Worm (Caenorhabditis elegans) whole organism, L1 larva: Measurements from ENCODE around the gene F37A4.4.

ENCODE experiments used
- C34B4.2 ChIP-seq: sonication (generic microtip); optimal IDR thresholded peaks from 2 replicates; lab custom pipeline; 2017; ENCODE audit warnings: mild to moderate bottlenecking, missing genetic modification characterization, missing compliant biosample characterization
- Y116A8C.19 ChIP-seq: sonication (generic microtip); optimal IDR thresholded peaks from 2 replicates; lab custom pipeline; 2016; ENCODE audit warnings: missing compliant biosample characterization, missing genetic modification characterization, borderline replicate concordance
- alr-1 ChIP-seq: fragments of 200-800 bp; sonication (Bioruptor generic); optimal IDR thresholded peaks from 2 replicates; lab custom pipeline; 2018; ENCODE audit warnings: borderline replicate concordance, mild to moderate bottlenecking, missing genetic modification characterization, missing compliant biosample characterization
- ama-1 ChIP-seq: fragments of 150-350 bp; optimal IDR thresholded peaks from 2 replicates; lab custom pipeline; 2014
- ceh-8 ChIP-seq: fragments of 200-800 bp; sonication (Bioruptor generic); optimal IDR thresholded peaks from 2 replicates; lab custom pipeline; 2018; ENCODE audit warnings: mild to moderate bottlenecking, missing genetic modification characterization, moderate library complexity, missing compliant biosample characterization
- dsc-1 ChIP-seq: sonication (generic microtip); optimal IDR thresholded peaks from 2 replicates; lab custom pipeline; 2016; ENCODE audit warnings: mild to moderate bottlenecking, missing genetic modification characterization, missing compliant biosample characterization
- egl-13 ChIP-seq: sonication (generic microtip); optimal IDR thresholded peaks from 2 replicates; lab custom pipeline; 2016; ENCODE audit warnings: missing genotype, missing genetic modification reagents, missing genetic modification characterization, missing compliant biosample characterization
- elt-2 ChIP-seq: sonication (generic microtip); optimal IDR thresholded peaks from 2 replicates; lab custom pipeline; 2016; ENCODE audit warnings: missing genetic modification characterization, mild to moderate bottlenecking, inconsistent platforms, missing compliant biosample characterization, missing genetic modification reagents
- elt-3 ChIP-seq, 6 experiments: fragments of 150-350 bp in 1 of 6; sonication (generic microtip); optimal IDR thresholded peaks; 2 replicates each; lab custom pipeline; 2017 to 2018; ENCODE audit warnings: missing biosample characterization in 6 of 6, missing genetic modification characterization in 6 of 6, inconsistent platforms in 1 of 6
- fkh-10 ChIP-seq: sonication (generic microtip); optimal IDR thresholded peaks from 2 replicates; lab custom pipeline; 2017; ENCODE audit warnings: missing biosample characterization, missing genetic modification reagents, missing genetic modification characterization
- fkh-8 ChIP-seq: sonication (generic microtip); optimal IDR thresholded peaks from 2 replicates; lab custom pipeline; 2016; ENCODE audit warnings: mild to moderate bottlenecking, missing genetic modification characterization, missing compliant biosample characterization
- hpl-2 ChIP-seq: fragments of 150-350 bp; optimal IDR thresholded peaks from 2 replicates; lab custom pipeline; 2014; ENCODE audit warnings: missing biosample characterization, missing genetic modification reagents, missing genetic modification characterization
- irx-1 ChIP-seq: sonication (generic microtip); optimal IDR thresholded peaks from 2 replicates; lab custom pipeline; 2016; ENCODE audit warnings: missing genetic modification characterization, missing compliant biosample characterization
- jun-1 ChIP-seq: fragments of 150-350 bp; optimal IDR thresholded peaks from 2 replicates; lab custom pipeline; 2014; ENCODE audit warnings: missing biosample characterization, missing genetic modification reagents, missing genetic modification characterization
- lin-14 ChIP-seq: fragments of 200-800 bp; sonication (Bioruptor generic); optimal IDR thresholded peaks from 2 replicates; lab custom pipeline; 2018; ENCODE audit warnings: mild to moderate bottlenecking, missing genetic modification characterization, moderate library complexity, missing compliant biosample characterization
- mdl-1 ChIP-seq, 2 experiments: fragments of 150-350 bp; optimal IDR thresholded peaks; 2 replicates each; lab custom pipeline; 2014 to 2017; ENCODE audit warnings: missing biosample characterization in 2 of 2, missing genetic modification characterization in 2 of 2, inconsistent platforms in 1 of 2
- mef-2 ChIP-seq: fragments of 150-350 bp; optimal IDR thresholded peaks from 2 replicates; lab custom pipeline; 2014; ENCODE audit warnings: missing biosample characterization, missing genetic modification characterization
- mep-1 ChIP-seq: fragments of 150-350 bp; optimal IDR thresholded peaks from 2 replicates; lab custom pipeline; 2014; ENCODE audit warnings: missing biosample characterization, missing genetic modification characterization
- nhr-11 ChIP-seq: fragments of 150-350 bp; optimal IDR thresholded peaks from 2 replicates; lab custom pipeline; 2014; ENCODE audit warnings: missing biosample characterization, missing genetic modification characterization
- nhr-12 ChIP-seq: sonication (generic microtip); optimal IDR thresholded peaks from 2 replicates; lab custom pipeline; 2017; ENCODE audit warnings: missing biosample characterization, missing genetic modification characterization
- nhr-19 ChIP-seq: fragments of 200-800 bp; sonication (Bioruptor generic); conservative IDR thresholded peaks from 2 replicates; pipeline ENCODE4 v1.3.6; 2022; ENCODE audit warnings: missing genetic modification characterization, missing compliant biosample characterization
- nhr-20 ChIP-seq: sonication (generic microtip); optimal IDR thresholded peaks from 2 replicates; lab custom pipeline; 2016; ENCODE audit warnings: mild to moderate bottlenecking, missing genetic modification characterization, missing compliant biosample characterization
- nhr-237 ChIP-seq: fragments of 150-350 bp; optimal IDR thresholded peaks from 2 replicates; lab custom pipeline; 2014; ENCODE audit warnings: missing biosample characterization, missing genetic modification characterization
- nhr-77 ChIP-seq: fragments of 150-350 bp; optimal IDR thresholded peaks from 2 replicates; lab custom pipeline; 2014; ENCODE audit warnings: missing biosample characterization, missing genetic modification characterization
- nhr-85 ChIP-seq: sonication (generic microtip); peaks from one replicate; lab custom pipeline; 2016; ENCODE audit warnings: missing genetic modification characterization, inconsistent platforms, missing compliant biosample characterization
- pax-3 ChIP-seq: fragments of 200-800 bp; sonication (Bioruptor generic); optimal IDR thresholded peaks from 2 replicates; lab custom pipeline; 2018; ENCODE audit warnings: mild to moderate bottlenecking, missing genetic modification characterization, moderate library complexity, missing compliant biosample characterization
- unc-130 ChIP-seq: fragments of 150-350 bp; optimal IDR thresholded peaks from 2 replicates; lab custom pipeline; 2017; ENCODE audit warnings: missing biosample characterization, missing genetic modification characterization, inconsistent platforms
- unc-30 ChIP-seq: sonication (generic microtip); optimal IDR thresholded peaks from 2 replicates; lab custom pipeline; 2017; ENCODE audit warnings: missing biosample characterization, missing genetic modification characterization
- unc-62 ChIP-seq: fragments of 150-350 bp; optimal IDR thresholded peaks from 2 replicates; lab custom pipeline; 2014; ENCODE audit warnings: missing biosample characterization, missing genetic modification reagents, missing genetic modification characterization
- unc-86 ChIP-seq: sonication (generic microtip); optimal IDR thresholded peaks from 2 replicates; lab custom pipeline; 2016; ENCODE audit warnings: missing genetic modification characterization, missing compliant biosample characterization
- unc-98 ChIP-seq: fragments of 200-800 bp; sonication (Bioruptor generic); IDR thresholded peaks from 2 replicates; pipeline ENCODE4 v1.3.6; 2022; ENCODE audit warnings: missing genetic modification characterization, missing compliant biosample characterization
- zip-4 ChIP-seq: fragments of 200-800 bp; sonication (Bioruptor generic); optimal IDR thresholded peaks from 2 replicates; lab custom pipeline; 2018; ENCODE audit warnings: mild to moderate bottlenecking, missing genetic modification characterization, moderate library complexity, missing compliant biosample characterization
- ztf-11 ChIP-seq, 2 experiments: sonication (generic microtip); optimal IDR thresholded peaks; 2 replicates each; lab custom pipeline; 2016 to 2017; ENCODE audit warnings: missing genetic modification characterization in 2 of 2, missing biosample characterization in 1 of 2, missing compliant biosample characterization in 1 of 2

The F37A4.4 gene

DNA sequence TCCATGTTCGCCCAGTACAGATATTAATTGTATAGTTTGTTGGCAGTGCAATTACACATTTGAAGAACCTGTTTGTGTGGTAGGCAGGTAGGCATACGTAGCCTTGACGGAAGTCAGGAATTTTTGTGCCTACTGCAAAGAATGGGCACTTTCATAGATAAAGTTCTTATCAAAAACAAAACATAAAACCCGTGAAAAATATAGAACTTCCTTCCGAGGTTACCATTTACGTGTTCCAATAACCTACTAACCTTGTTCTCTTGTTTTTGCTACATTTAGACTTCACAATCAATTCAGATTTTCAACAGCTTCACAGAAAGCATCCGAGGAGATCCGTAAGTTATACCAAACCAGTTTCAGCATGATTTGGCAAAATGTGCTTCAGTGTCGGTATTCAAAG is at the start of gene F37A4.4:
Gene F37A4.4 (plus strand): TSS at position 301 of the 400 bp plus-strand sequence.
- TF ChIP-seq jun-1 (no peak), zip-4 (GFP tag; lab: Kevin White, UChicago) (no peak), Y116A8C.19 (tag; lab: Kevin White, UChicago) (no peak), unc-86 (tag; lab: Kevin White, UChicago) (no peak), ceh-8 (GFP tag; lab: Kevin White, UChicago) (no peak), hpl-2 (GFP tag; lab: Kevin White, UChicago) (no peak), unc-62 (no peak), nhr-77 (tag; lab: Kevin White, UChicago) (no peak)
- TF ChIP-seq, all 84 proteins: peak for 0

DNA sequence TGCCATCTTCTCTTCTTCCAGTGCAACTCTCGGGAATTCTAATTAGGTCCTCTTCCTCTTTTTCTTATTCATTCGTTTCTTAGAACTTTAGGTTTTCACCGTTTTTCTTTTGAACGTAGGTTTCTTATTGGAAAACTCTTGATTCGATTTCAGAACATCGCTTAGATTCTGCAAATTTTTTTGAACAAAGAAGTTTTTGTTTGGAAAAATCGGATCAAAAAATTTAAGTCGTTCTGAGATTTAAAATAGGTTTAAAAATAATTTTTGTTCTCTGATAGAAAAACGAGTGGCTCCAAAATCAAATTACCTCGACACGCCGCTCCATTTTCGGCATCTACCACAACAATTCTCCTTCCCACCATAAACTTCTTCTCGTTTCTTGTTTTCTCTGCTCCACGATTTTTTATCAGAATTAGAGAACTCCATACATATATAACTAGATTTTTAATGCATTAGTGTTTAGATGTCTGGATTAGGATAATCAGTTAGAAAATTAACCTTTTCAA is 42.6 kb upstream of the F37A4.4 start:
- TF ChIP-seq lin-14 (GFP tag; lab: Kevin White, UChicago), result peak; percentile 29
- no peak for TF ChIP-seq mdl-1 (tag; optimal IDR thresholded peaks at IDR 0.05; lab: Kevin White, UChicago)

DNA sequence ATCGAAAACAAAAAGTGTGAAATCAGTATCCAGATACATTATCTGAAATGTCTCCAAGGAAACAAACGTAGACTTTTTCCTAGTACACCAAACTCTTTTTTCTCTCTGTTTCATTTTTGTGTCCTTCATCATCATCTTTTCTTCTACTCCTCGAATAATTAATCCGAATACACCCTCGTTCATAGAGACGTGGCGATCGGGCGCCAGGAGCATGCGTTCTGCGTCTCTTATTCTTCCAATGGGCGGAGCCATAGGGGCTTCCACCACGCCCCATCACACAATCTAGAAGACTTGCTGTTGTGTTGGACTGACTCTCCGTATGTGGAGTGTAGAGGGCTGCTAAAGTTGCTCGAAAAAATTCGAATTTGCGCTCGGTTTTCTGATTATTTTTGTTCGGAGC is 37.9 kb upstream of the F37A4.4 start, which contains the start of gene rbf-1:
Gene rbf-1 (plus strand): TSS at position 301 of the 400 bp plus-strand sequence.
- TF ChIP-seq Y116A8C.19 (tag; lab: Kevin White, UChicago) (no peak), fkh-8 (tag; lab: Kevin White, UChicago) (peak; percentile 18)

DNA sequence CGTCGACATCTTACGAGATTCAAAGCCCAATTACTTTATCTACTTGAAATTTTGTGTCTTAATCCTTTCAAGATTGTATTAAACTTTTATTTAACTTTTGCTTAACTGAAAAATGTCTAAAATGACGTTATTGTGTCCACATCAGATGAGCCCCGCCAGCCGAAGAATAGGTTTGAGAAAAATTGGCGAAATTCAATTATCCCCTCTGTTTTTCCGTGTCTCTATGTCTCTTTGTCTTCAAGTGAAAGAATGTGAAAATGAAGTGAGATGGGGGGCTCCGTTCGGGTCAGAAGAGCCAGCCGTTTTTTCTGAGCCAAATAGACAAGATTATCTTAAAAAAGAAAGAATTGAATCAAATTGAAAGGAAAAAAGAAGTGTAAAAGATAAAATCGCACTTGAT is 36.1 kb upstream of the F37A4.4 start:
- TF ChIP-seq irx-1 (tag; lab: Kevin White, UChicago) (no peak), alr-1 (no peak), nhr-19 (GFP tag; lab: Robert Waterston, UW) (no peak), unc-98 (GFP tag; lab: Robert Waterston, UW) (no peak), mdl-1 (tag; optimal IDR thresholded peaks at IDR 0.05; lab: Kevin White, UChicago) (no peak), nhr-20 (tag; lab: Kevin White, UChicago) (no peak), mep-1 (tag; lab: Kevin White, UChicago) (no peak), lin-14 (GFP tag; lab: Kevin White, UChicago) (peak; percentile 34)

DNA sequence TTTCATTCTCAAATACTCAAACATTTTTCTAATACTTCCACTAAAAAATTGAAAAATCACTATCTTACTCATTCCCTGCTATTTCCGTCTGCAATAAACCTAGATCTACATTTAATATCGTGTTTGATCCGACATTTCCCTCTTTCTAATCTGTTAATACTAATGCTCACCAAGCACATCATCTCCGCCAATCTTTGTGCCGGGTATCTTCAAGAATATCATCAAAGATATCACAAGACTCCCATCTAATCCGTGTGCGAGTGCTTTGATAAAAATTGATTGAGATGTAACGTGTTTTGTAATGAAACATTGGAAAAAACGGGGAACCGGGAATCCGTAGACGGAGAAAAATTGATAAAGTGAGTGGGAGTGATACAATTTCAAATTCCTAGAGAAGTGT is 34.0 kb upstream of the F37A4.4 start:
- TF ChIP-seq dsc-1 (tag; lab: Kevin White, UChicago), result peak; percentile 84
- TF ChIP-seq pax-3 (tag; lab: Kevin White, UChicago), result peak; percentile 30
- TF ChIP-seq nhr-85 (tag; lab: Kevin White, UChicago), result no peak
- peak; percentile 66 for TF ChIP-seq egl-13 (tag; lab: Kevin White, UChicago)
- TF ChIP-seq, all 84 proteins: peak for 3

DNA sequence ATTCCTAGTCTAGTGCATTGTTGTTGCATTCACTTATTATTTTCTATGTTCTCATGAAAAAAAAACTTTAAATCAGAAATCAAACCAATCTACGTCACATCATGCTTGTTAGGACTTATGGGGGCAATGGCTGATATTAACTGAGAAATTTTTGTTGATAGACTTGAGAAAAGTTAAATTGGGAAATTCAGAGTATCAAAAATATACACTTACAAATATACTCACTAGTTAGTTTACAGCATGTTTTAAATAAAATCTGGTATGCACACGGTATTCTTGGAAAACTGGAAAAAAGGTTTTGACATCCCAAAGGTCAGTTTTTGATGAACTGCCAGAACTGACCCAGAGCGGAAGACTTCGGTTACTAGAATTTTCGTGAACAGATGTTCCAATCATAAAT is 32.4 kb upstream of the F37A4.4 start:
- TF ChIP-seq nhr-237 (tag; lab: Kevin White, UChicago) (no peak), elt-2 (no peak), jun-1 (no peak), nhr-12 (tag; lab: Kevin White, UChicago) (no peak), dsc-1 (tag; lab: Kevin White, UChicago) (no peak), unc-98 (GFP tag; lab: Robert Waterston, UW) (no peak), ztf-11 (tag; optimal IDR thresholded peaks at IDR 0.05; lab: Kevin White, UChicago) (no peak), nhr-20 (tag; lab: Kevin White, UChicago) (no peak), ama-1 (no peak), fkh-10 (no peak), unc-130 (tag; lab: Kevin White, UChicago) (no peak), elt-3 (tag; optimal IDR thresholded peaks at IDR 0.05; lab: Kevin White, UChicago) (no peak), C34B4.2 (tag; lab: Kevin White, UChicago) (no peak), mef-2 (tag; lab: Kevin White, UChicago) (no peak), nhr-11 (tag; lab: Kevin White, UChicago) (no peak), unc-30 (tag; lab: Kevin White, UChicago) (no peak)
